Fruit fly (Drosophila melanogaster): Measurements from ENCODE around the gene Semp1.

Gene Semp1

DNA sequence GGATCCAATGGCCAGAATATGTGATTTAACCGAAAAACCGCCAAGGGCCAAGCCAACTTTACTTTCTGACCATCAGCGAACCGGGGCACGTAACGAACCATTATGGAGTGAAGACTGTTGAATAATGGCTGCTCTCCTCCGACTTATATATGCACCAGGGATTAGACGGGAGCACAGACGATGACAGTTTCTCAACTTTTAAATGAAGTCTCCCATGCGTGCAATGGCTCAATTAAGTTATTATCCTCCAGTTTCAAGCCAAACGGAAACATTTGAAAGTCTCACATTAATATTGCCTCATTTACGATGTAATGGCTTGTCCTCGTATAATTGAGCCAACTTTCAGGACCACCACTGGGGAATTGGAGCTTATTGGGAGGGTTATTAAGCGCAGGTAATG is 10.3 kb upstream of the Semp1 start, which contains the start of gene Or35a:
TSS of gene Or35a (minus strand) at position 101 of the 400 bp plus-strand sequence.
- TF ChIP-seq rgr (GFP tag; optimal IDR thresholded peaks at IDR 0.05) (no peak), CG9705 (GFP tag; optimal IDR thresholded peaks at IDR 0.05) (no peak), woc (GFP tag; optimal IDR thresholded peaks at IDR 0.05) (no peak), Hr78 (GFP tag; optimal IDR thresholded peaks at IDR 0.05) (no peak)

DNA sequence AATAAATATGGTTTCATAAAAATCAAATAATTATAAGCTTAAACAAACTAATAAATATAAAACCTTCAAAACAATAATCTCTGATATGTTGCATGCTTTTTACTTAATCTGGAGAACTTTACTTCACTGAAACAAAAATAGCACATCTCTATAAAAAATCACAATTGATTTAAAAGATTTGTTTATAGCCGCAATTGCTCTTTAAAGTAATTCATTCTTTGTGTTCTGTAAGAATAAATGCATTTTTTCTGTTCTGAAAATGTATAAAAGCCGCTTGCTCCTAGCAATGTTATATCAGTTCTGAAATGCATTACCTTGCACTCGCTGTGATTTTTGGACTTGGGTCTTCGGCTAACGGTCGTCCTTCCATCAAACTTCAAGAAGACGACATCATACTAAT is 3.6 kb upstream of the Semp1 start, which contains the start of gene CG11865:
TSS of gene CG11865 (plus strand) at position 301 of the 400 bp plus-strand sequence.
- TF ChIP-seq usp (GFP tag; optimal IDR thresholded peaks at IDR 0.05), result no peak
- TF ChIP-seq dmrt93B (GFP tag; optimal IDR thresholded peaks at IDR 0.05), result no peak
- TF ChIP-seq lola (GFP tag; optimal IDR thresholded peaks at IDR 0.05), result no peak
- no peak for TF ChIP-seq Dif (GFP tag; optimal IDR thresholded peaks at IDR 0.05; ENCODE audit: partially characterized antibody)
- no peak for TF ChIP-seq CG9705 (GFP tag; optimal IDR thresholded peaks at IDR 0.05)
- no peak for TF ChIP-seq HLH106 (tag; optimal IDR thresholded peaks at IDR 0.05)
- TF ChIP-seq Jra (GFP tag; optimal IDR thresholded peaks at IDR 0.05), result no peak

DNA sequence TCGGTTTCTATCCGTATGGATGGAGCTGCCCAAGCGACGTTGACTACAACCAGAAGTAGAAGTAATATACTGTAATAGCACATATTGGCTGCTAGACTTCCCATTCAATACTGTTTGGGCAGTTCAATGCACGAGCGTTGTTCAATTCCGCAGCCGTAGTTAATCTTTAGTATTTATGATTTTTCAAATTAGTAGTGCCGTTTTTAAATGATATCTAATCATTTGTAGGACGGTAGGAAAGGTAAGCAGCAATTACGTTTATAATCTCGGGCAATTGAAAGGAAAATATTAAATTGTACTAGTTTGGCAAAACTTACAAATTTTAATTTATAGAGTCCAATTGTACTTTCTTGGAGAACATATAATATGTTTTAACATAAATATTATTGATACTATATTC is 3.1 kb upstream of the Semp1 start, which contains the start of gene CG15253:
TSS of gene CG15253 (minus strand) at position 101 of the 400 bp plus-strand sequence.
- no peak for TF ChIP-seq Dif (GFP tag; optimal IDR thresholded peaks at IDR 0.05; ENCODE audit: partially characterized antibody)
- TF ChIP-seq GATAd (GFP tag; optimal IDR thresholded peaks at IDR 0.05), result no peak
- TF ChIP-seq CG32264 (GFP tag; optimal IDR thresholded peaks at IDR 0.05), result no peak
- TF ChIP-seq Dfd (GFP tag; optimal IDR thresholded peaks at IDR 0.05), result no peak
- no peak for TF ChIP-seq usp (GFP tag; optimal IDR thresholded peaks at IDR 0.05)
- no peak for TF ChIP-seq dl (GFP tag; optimal IDR thresholded peaks at IDR 0.05; ENCODE audit: insufficient read depth in 1 of 2, partially characterized antibody in 2 of 2)
- TF ChIP-seq jim (GFP tag; optimal IDR thresholded peaks at IDR 0.05), result no peak

DNA sequence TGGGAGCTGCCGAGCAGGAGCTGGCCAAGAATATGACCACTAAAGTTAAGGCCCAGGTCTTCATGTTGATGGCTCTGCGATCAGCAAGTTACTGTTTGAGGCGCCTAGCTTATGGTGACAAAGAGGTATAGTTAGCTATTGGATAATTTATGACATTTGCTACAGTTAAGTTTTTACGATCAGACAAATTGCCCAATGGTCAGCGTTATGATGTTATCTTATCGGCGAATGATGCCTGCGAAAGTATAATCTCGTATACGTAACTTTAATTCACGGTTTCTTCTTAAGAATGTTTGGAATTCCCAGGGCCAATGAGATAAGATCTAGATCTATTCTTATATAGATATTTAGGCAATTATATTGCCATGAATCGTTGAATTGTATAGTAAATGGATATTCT is 1.6 kb upstream of the Semp1 start, which contains the start of gene CG15254:
TSS of gene CG15254 (minus strand) at position 101 of the 400 bp plus-strand sequence.
- TF ChIP-seq usp (GFP tag; optimal IDR thresholded peaks at IDR 0.05), result no peak
- no peak for TF ChIP-seq Hr83 (GFP tag; optimal IDR thresholded peaks at IDR 0.05; ENCODE audit: poor library complexity, severe bottlenecking)
- no peak for TF ChIP-seq sv (GFP tag; optimal IDR thresholded peaks at IDR 0.05)
- no peak for TF ChIP-seq Hr78 (GFP tag; optimal IDR thresholded peaks at IDR 0.05)
- no peak for TF ChIP-seq HLH106 (tag; optimal IDR thresholded peaks at IDR 0.05)
- no peak for TF ChIP-seq foxo (GFP tag; optimal IDR thresholded peaks at IDR 0.05)
- TF ChIP-seq lola (GFP tag; optimal IDR thresholded peaks at IDR 0.05), result no peak
- TF ChIP-seq Sp1 (GFP tag; optimal IDR thresholded peaks at IDR 0.05), result no peak
- TF ChIP-seq dmrt93B (GFP tag; optimal IDR thresholded peaks at IDR 0.05), result no peak
- no peak for TF ChIP-seq brk (GFP tag; optimal IDR thresholded peaks at IDR 0.05)
- no peak for TF ChIP-seq CG9705 (GFP tag; optimal IDR thresholded peaks at IDR 0.05)
- no peak for TF ChIP-seq Mio (GFP tag; optimal IDR thresholded peaks at IDR 0.05)
- TF ChIP-seq Myc (optimal IDR thresholded peaks at IDR 0.05), result no peak
- no peak for TF ChIP-seq rgr (GFP tag; optimal IDR thresholded peaks at IDR 0.05)
- TF ChIP-seq Rel (GFP tag; optimal IDR thresholded peaks at IDR 0.05), result no peak
- TF ChIP-seq Rel (tag; optimal IDR thresholded peaks at IDR 0.05), result no peak
- TF ChIP-seq Jra (GFP tag; optimal IDR thresholded peaks at IDR 0.05), result no peak

DNA sequence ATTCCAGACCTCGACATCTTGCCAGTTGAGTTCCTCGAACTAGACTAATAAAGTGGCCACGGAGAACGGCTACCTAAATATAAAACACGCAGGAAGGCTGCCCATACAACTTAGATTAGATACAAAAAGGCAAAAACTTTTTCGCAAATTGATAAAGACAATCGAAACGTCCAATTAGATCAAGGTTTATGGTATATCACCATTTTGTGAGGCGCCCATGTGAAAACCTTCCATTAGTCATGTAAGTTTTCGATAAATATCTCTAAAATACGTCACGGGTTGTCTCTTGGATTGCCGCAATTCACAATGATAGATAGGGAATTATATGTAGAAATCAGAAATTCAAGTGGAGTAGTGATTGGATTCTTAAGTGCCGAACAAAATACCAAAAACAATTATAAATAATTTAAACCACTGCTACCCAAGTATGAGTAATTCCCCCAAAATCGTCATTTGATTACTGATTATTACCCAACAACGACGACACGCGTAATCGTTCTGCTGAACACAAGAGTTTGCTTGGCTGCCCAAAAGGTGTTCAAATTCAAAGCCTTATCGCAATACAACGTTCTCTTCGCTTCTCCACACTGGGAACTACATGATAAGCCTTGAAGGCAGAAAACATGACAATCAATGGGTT is 1.3 kb downstream of the Semp1 start, which contains the start of gene CG15255:
TSS of gene CG15255 (minus strand) at position 51 of the 640 bp plus-strand sequence.
- peak; percentile 35 for TF ChIP-seq h (GFP tag; optimal IDR thresholded peaks at IDR 0.05)
- TF ChIP-seq Rel (GFP tag; optimal IDR thresholded peaks at IDR 0.05), result no peak
- peak; percentile 93 for TF ChIP-seq Rel (tag; optimal IDR thresholded peaks at IDR 0.05)
- no peak for TF ChIP-seq pan (optimal IDR thresholded peaks at IDR 0.05)

DNA sequence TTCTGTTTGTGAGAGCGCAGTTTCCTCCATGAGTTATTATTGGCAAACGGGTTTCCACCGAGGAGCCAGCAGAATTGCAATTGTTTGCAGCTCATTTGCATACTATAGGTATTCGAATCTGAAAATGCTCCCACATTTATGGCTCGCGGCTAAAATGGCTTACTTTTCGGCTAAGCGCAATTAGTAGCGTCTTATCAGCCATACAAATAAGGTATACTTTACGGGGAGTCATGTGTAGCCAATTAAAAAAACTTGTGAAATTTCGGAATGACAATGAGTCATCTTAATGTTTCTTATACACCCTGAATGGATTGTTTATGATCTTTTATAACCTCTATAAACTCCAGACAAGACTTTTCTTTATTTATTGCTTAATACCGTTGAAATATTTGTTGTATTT is 4.0 kb downstream of the Semp1 start:
- peak; percentile 84 for TF ChIP-seq Vsx2 (GFP tag; optimal IDR thresholded peaks at IDR 0.05; ENCODE audit: partially characterized antibody)
- TF ChIP-seq ey (GFP tag; optimal IDR thresholded peaks at IDR 0.05), result no peak
- no peak for TF ChIP-seq HLH106 (tag; optimal IDR thresholded peaks at IDR 0.05)
- TF ChIP-seq dsf (GFP tag; optimal IDR thresholded peaks at IDR 0.05; ENCODE audit: borderline replicate concordance), result no peak
- TF ChIP-seq usp (GFP tag; optimal IDR thresholded peaks at IDR 0.05), result no peak
- TF ChIP-seq Myc (optimal IDR thresholded peaks at IDR 0.05), result peak; percentile 24

All from whole organism, wandering third instar larva.